Fruit fly (Drosophila melanogaster): ENCODE measurements around the gene RpS13.

Gene RpS13

dm6 chr2L:8371354-8371937 is 7.0 kb upstream of the RpS13 start (continued):
- TF ChIP-seq Dref (GFP tag; IDR thresholded peaks at IDR 0.05) (no peak), ftz-f1 (GFP tag; optimal IDR thresholded peaks at IDR 0.05) (no peak), CG9437 (GFP tag; optimal IDR thresholded peaks at IDR 0.05) (peak; percentile 27), CG11504 (tag; optimal IDR thresholded peaks at IDR 0.05) (peak; percentile 48), CG2678 (tag; optimal IDR thresholded peaks at IDR 0.05) (peak; percentile 65), fd64A (GFP tag; optimal IDR thresholded peaks at IDR 0.05) (no peak), Bdp1 (GFP tag; optimal IDR thresholded peaks at IDR 0.05) (no peak), Gug (GFP tag; IDR thresholded peaks at IDR 0.05) (no peak), CG12236 (GFP tag; optimal IDR thresholded peaks at IDR 0.05) (no peak), sr (GFP tag; IDR thresholded peaks at IDR 0.05) (no peak), CG10431 (GFP tag; optimal IDR thresholded peaks at IDR 0.05) (no peak), CG10267 (tag; optimal IDR thresholded peaks at IDR 0.05) (peak; percentile 7), stc (GFP tag; IDR thresholded peaks at IDR 0.05) (no peak), grau (tag; optimal IDR thresholded peaks at IDR 0.05) (peak; percentile 80), slbo (GFP tag; IDR thresholded peaks at IDR 0.05) (no peak), TFAM (GFP tag; optimal IDR thresholded peaks at IDR 0.05) (no peak), Med (GFP tag) (peak; percentile 61), lola (GFP tag; optimal IDR thresholded peaks at IDR 0.05) (no peak), Sox102F (GFP tag; optimal IDR thresholded peaks at IDR 0.05) (peak; percentile 23), knrl (GFP tag; IDR thresholded peaks at IDR 0.05; ENCODE audit: partially characterized antibody) (no peak), CG13424 (tag; optimal IDR thresholded peaks at IDR 0.05) (peak; percentile 22), unpg (GFP tag; optimal IDR thresholded peaks at IDR 0.05) (peak; percentile 8), HHEX (GFP tag; optimal IDR thresholded peaks at IDR 0.05) (peak; percentile 19), CTCF (GFP tag; optimal IDR thresholded peaks at IDR 0.05) (no peak), CG7839 (tag; optimal IDR thresholded peaks at IDR 0.05) (peak; percentile 46), otp (GFP tag; IDR thresholded peaks at IDR 0.05) (no peak), sens (GFP tag) (no peak), p53 (GFP tag; optimal IDR thresholded peaks at IDR 0.05) (no peak), CG30431 (GFP tag; optimal IDR thresholded peaks at IDR 0.05) (no peak), Hr51 (GFP tag; optimal IDR thresholded peaks at IDR 0.05) (peak in 1 of 2 experiments; percentile 52), pho (GFP tag; optimal IDR thresholded peaks at IDR 0.05) (no peak), wor (GFP tag; IDR thresholded peaks at IDR 0.05) (no peak), row (GFP tag; IDR thresholded peaks at IDR 0.05) (peak; percentile 38; the same call in 1 of the 3 replicates), CkIIα-i1 (GFP tag; IDR thresholded peaks at IDR 0.05) (no peak), CG4424 (GFP tag; optimal IDR thresholded peaks at IDR 0.05) (peak; percentile 22)

- TF ChIP-seq CG6254 (GFP tag; optimal IDR thresholded peaks at IDR 0.05): peak; percentile 10
- peak; percentile 37 for TF ChIP-seq pho (GFP tag; optimal IDR thresholded peaks at IDR 0.05)
- peak; percentile 46 for TF ChIP-seq lmd (GFP tag; IDR thresholded peaks at IDR 0.05)
- TF ChIP-seq Mrtf (GFP tag; IDR thresholded peaks at IDR 0.05): no peak; the same call in 2 of the 3 replicates
- TF ChIP-seq aop (GFP tag; IDR thresholded peaks at IDR 0.05): no peak
- TF ChIP-seq Hmr (GFP tag; optimal IDR thresholded peaks at IDR 0.05): peak; percentile 81
- TF ChIP-seq Poxn (GFP tag; IDR thresholded peaks at IDR 0.05): no peak
- no peak for TF ChIP-seq klu (GFP tag; IDR thresholded peaks at IDR 0.05)
- TF ChIP-seq CG5245 (GFP tag; optimal IDR thresholded peaks at IDR 0.05): no peak
- TF ChIP-seq nau (GFP tag; optimal IDR thresholded peaks at IDR 0.05): peak; percentile 76
- peak; percentile 37 for TF ChIP-seq CG4854 (GFP tag; optimal IDR thresholded peaks at IDR 0.05)
- TF ChIP-seq cas (GFP tag; IDR thresholded peaks at IDR 0.05): peak; percentile 40; the same call in 1 of the 2 replicates
- no peak for TF ChIP-seq D19B (GFP tag; optimal IDR thresholded peaks at IDR 0.05)
- no peak for TF ChIP-seq cato (GFP tag; optimal IDR thresholded peaks at IDR 0.05; ENCODE audit: borderline replicate concordance)
- no peak for TF ChIP-seq luna (GFP tag; optimal IDR thresholded peaks at IDR 0.05)
- TF ChIP-seq CG1792 (GFP tag; optimal IDR thresholded peaks at IDR 0.05): peak; percentile 45
Observed at dm6 chr2L:8370364-8371326, 6.2 kb upstream of the RpS13 start, which contains the start of gene CG17292. Gene CG17292 (plus strand): TSS chr2L:8370454.

Measured in whole organism, embryonic.